Worm (Caenorhabditis elegans): ENCODE results near the gene npp-22.

npp-22 gene

ce11 chrV:11705399-11705798 is 27.9 kb downstream of the npp-22 start, which contains the start of gene ceh-32:
TSS of gene ceh-32 (minus strand) at chrV:11705400.
- TF ChIP-seq tab-1 (GFP tag; IDR thresholded peaks at IDR 0.05) (0 out of 2 replicates have a peak, but pooled peaks have one; percentile 13), T22C8.4 (GFP tag; IDR thresholded peaks at IDR 0.05) (no peak)

- TF ChIP-seq med-1 (GFP tag; optimal IDR thresholded peaks at IDR 0.05; ENCODE audit: insufficient read depth), result no peak
- no peak for TF ChIP-seq ztf-29 (GFP tag; IDR thresholded peaks at IDR 0.05)
- TF ChIP-seq T22C8.4 (GFP tag; IDR thresholded peaks at IDR 0.05), result no peak
- no peak for TF ChIP-seq ztf-23 (GFP tag; IDR thresholded peaks at IDR 0.05)
- TF ChIP-seq tab-1 (GFP tag; IDR thresholded peaks at IDR 0.05), result no peak
- TF ChIP-seq klf-2 (GFP tag; conservative IDR thresholded peaks at IDR 0.05), result no peak
- TF ChIP-seq flt-1 (GFP tag; IDR thresholded peaks at IDR 0.05), result no peak
- no peak for TF ChIP-seq cog-1 (tag; optimal IDR thresholded peaks at IDR 0.05)
- TF ChIP-seq ref-1 (GFP tag; conservative IDR thresholded peaks at IDR 0.05), result no peak
These were observed 28.6 kb downstream of the npp-22 start for ce11 chrV:11704658-11705057.

ce11 chrV:11697482-11697881 is 35.8 kb downstream of the npp-22 start:
- no peak for TF ChIP-seq med-1 (GFP tag; optimal IDR thresholded peaks at IDR 0.05; ENCODE audit: insufficient read depth)
- no peak for TF ChIP-seq tab-1 (GFP tag; IDR thresholded peaks at IDR 0.05)
- TF ChIP-seq klf-2 (GFP tag; conservative IDR thresholded peaks at IDR 0.05), result no peak
- no peak for TF ChIP-seq ref-1 (GFP tag; conservative IDR thresholded peaks at IDR 0.05)
- no peak for TF ChIP-seq cog-1 (tag; optimal IDR thresholded peaks at IDR 0.05)
- TF ChIP-seq ztf-29 (GFP tag; IDR thresholded peaks at IDR 0.05), result no peak
- no peak for TF ChIP-seq ztf-23 (GFP tag; IDR thresholded peaks at IDR 0.05)
- no peak for TF ChIP-seq T22C8.4 (GFP tag; IDR thresholded peaks at IDR 0.05)
- no peak for TF ChIP-seq flt-1 (GFP tag; IDR thresholded peaks at IDR 0.05)

ce11 chrV:11695597-11695996 is 37.7 kb downstream of the npp-22 start, which contains the start of gene W05E10.5:
TSS of gene W05E10.5 (minus strand) at chrV:11695697.
- TF ChIP-seq cog-1 (tag; optimal IDR thresholded peaks at IDR 0.05), result no peak
- no peak for TF ChIP-seq T22C8.4 (GFP tag; IDR thresholded peaks at IDR 0.05)
- no peak for TF ChIP-seq tab-1 (GFP tag; IDR thresholded peaks at IDR 0.05)
- no peak for TF ChIP-seq klf-2 (GFP tag; conservative IDR thresholded peaks at IDR 0.05)
- TF ChIP-seq ztf-29 (GFP tag; IDR thresholded peaks at IDR 0.05), result no peak
- TF ChIP-seq med-1 (GFP tag; optimal IDR thresholded peaks at IDR 0.05; ENCODE audit: insufficient read depth), result no peak
- no peak for TF ChIP-seq ref-1 (GFP tag; conservative IDR thresholded peaks at IDR 0.05)

- no peak for TF ChIP-seq ref-1 (GFP tag; conservative IDR thresholded peaks at IDR 0.05)
- no peak for TF ChIP-seq cog-1 (tag; optimal IDR thresholded peaks at IDR 0.05)
- TF ChIP-seq klf-2 (GFP tag; conservative IDR thresholded peaks at IDR 0.05), result no peak
- TF ChIP-seq med-1 (GFP tag; optimal IDR thresholded peaks at IDR 0.05; ENCODE audit: insufficient read depth), result no peak
- TF ChIP-seq flt-1 (GFP tag; IDR thresholded peaks at IDR 0.05), result no peak
- TF ChIP-seq ztf-29 (GFP tag; IDR thresholded peaks at IDR 0.05), result no peak
- TF ChIP-seq T22C8.4 (GFP tag; IDR thresholded peaks at IDR 0.05), result no peak
- TF ChIP-seq ztf-23 (GFP tag; IDR thresholded peaks at IDR 0.05), result no peak
- no peak for TF ChIP-seq tab-1 (GFP tag; IDR thresholded peaks at IDR 0.05)
These were observed 41.7 kb downstream of the npp-22 start, which contains the start of gene W05E10.1 for ce11 chrV:11691553-11691952. TSS of gene W05E10.1 (minus strand) at chrV:11691691.

- no peak for TF ChIP-seq T22C8.4 (GFP tag; IDR thresholded peaks at IDR 0.05)
- no peak for TF ChIP-seq tab-1 (GFP tag; IDR thresholded peaks at IDR 0.05)
- no peak for TF ChIP-seq med-1 (GFP tag; optimal IDR thresholded peaks at IDR 0.05; ENCODE audit: insufficient read depth)
These were observed 46.4 kb downstream of the npp-22 start, which contains the start of gene W05E10.2 for ce11 chrV:11686877-11687276. TSS of gene W05E10.2 (plus strand) at chrV:11687177.

ce11 chrV:11682858-11683257 is 50.4 kb downstream of the npp-22 start:
- no peak for TF ChIP-seq klf-2 (GFP tag; conservative IDR thresholded peaks at IDR 0.05)
